Worm (Caenorhabditis elegans) whole organism, L3 larva: ENCODE data around the gene Y40C5A.4.
A peak's percentile ranks its signal among the peaks of the same experiment; 100 is the strongest.

Experiments used
- R02D3.7 ChIP-seq: fragments of 150-350 bp; optimal IDR thresholded peaks from 2 replicates; lab custom pipeline; 2014; ENCODE audit warnings: missing biosample characterization, missing genetic modification characterization
- ZK546.5 ChIP-seq: sonication (generic microtip); optimal IDR thresholded peaks from 2 replicates; lab custom pipeline; 2017; ENCODE audit warnings: missing biosample characterization, missing genetic modification characterization
- aly-2 ChIP-seq: fragments of 150-350 bp; optimal IDR thresholded peaks from 2 replicates; lab custom pipeline; 2014; ENCODE audit warnings: missing biosample characterization, missing genetic modification characterization
- ama-1 ChIP-seq: fragments of 150-350 bp; optimal IDR thresholded peaks from 2 replicates; lab custom pipeline; 2018
- ceh-16 ChIP-seq: sonication (generic microtip); optimal IDR thresholded peaks from 2 replicates; lab custom pipeline; 2017; ENCODE audit warnings: missing biosample characterization, missing genetic modification characterization
- ceh-28 ChIP-seq: fragments of 150-350 bp; optimal IDR thresholded peaks from 2 replicates; lab custom pipeline; 2014; ENCODE audit warnings: missing biosample characterization, missing genetic modification reagents, missing genetic modification characterization
- ceh-82 ChIP-seq: fragments of 150-350 bp; optimal IDR thresholded peaks from 2 replicates; lab custom pipeline; 2014; ENCODE audit warnings: missing biosample characterization, missing genetic modification characterization
- ceh-9 ChIP-seq: sonication (generic microtip); optimal IDR thresholded peaks from 2 replicates; lab custom pipeline; 2018; ENCODE audit warnings: missing biosample characterization, missing genetic modification characterization
- daf-12 ChIP-seq: fragments of 150-350 bp; optimal IDR thresholded peaks from 2 replicates; lab custom pipeline; 2014; ENCODE audit warnings: missing biosample characterization, missing genetic modification reagents, missing genetic modification characterization
- egl-27 ChIP-seq: sonication (generic microtip); optimal IDR thresholded peaks from 4 replicates; lab custom pipeline; 2017; ENCODE audit warnings: missing biosample characterization, missing genetic modification reagents, missing genetic modification characterization
- egl-5 ChIP-seq: fragments of 150-350 bp; optimal IDR thresholded peaks from 2 replicates; lab custom pipeline; 2017; ENCODE audit warnings: missing biosample characterization, missing genetic modification reagents, missing genetic modification characterization, inconsistent platforms
- elt-1 ChIP-seq: fragments of 150-350 bp; optimal IDR thresholded peaks from 2 replicates; lab custom pipeline; 2014; ENCODE audit warnings: missing biosample characterization, missing genetic modification characterization
- elt-2 ChIP-seq: sonication (generic microtip); optimal IDR thresholded peaks from 2 replicates; lab custom pipeline; 2016; ENCODE audit warnings: missing genetic modification reagents, mild to moderate bottlenecking, missing genetic modification characterization, missing compliant biosample characterization
- elt-3 ChIP-seq, 3 experiments: fragments of 150-350 bp in 1 of 3; sonication (generic microtip) in 2 of 3; optimal IDR thresholded peaks; 2 replicates in 2 of 3; 4 replicates in 1 of 3; lab custom pipeline; 2014 to 2017; ENCODE audit warnings: missing biosample characterization in 3 of 3, missing genetic modification characterization in 3 of 3
- eor-1 ChIP-seq, 2 experiments: fragments of 150-350 bp; optimal IDR thresholded peaks; 2 replicates each; lab custom pipeline; 2014 to 2018; ENCODE audit warnings: missing biosample characterization in 2 of 2, missing genetic modification characterization in 2 of 2
- jun-1 ChIP-seq: fragments of 150-350 bp; optimal IDR thresholded peaks from 2 replicates; lab custom pipeline; 2014; ENCODE audit warnings: missing biosample characterization, missing genetic modification reagents, missing genetic modification characterization
- lin-39 ChIP-seq: fragments of 150-350 bp; optimal IDR thresholded peaks from 2 replicates; lab custom pipeline; 2018; ENCODE audit warnings: missing biosample characterization, missing genetic modification reagents, missing genetic modification characterization
- lsy-12 ChIP-seq: sonication (generic microtip); optimal IDR thresholded peaks from 2 replicates; lab custom pipeline; 2016; ENCODE audit warnings: mild to moderate bottlenecking, missing genetic modification characterization, missing compliant biosample characterization
- mdl-1 ChIP-seq: fragments of 150-350 bp; optimal IDR thresholded peaks from 2 replicates; lab custom pipeline; 2014; ENCODE audit warnings: missing biosample characterization, missing genetic modification characterization
- mml-1 ChIP-seq: fragments of 150-350 bp; sonication (generic microtip); optimal IDR thresholded peaks from 3 replicates; lab custom pipeline; 2014; ENCODE audit warnings: missing biosample characterization, missing genetic modification characterization
- nfya-1 ChIP-seq: sonication (generic microtip); optimal IDR thresholded peaks from 2 replicates; lab custom pipeline; 2017; ENCODE audit warnings: missing genetic modification characterization, mild to moderate bottlenecking, missing compliant biosample characterization, antibody characterized with exemption, moderate library complexity; ENCODE audit not compliant: insufficient read depth
- nhr-12 ChIP-seq: fragments of 150-350 bp; optimal IDR thresholded peaks from 2 replicates; lab custom pipeline; 2014; ENCODE audit warnings: missing biosample characterization, missing genetic modification characterization
- nhr-237 ChIP-seq: fragments of 150-350 bp; optimal IDR thresholded peaks from 2 replicates; lab custom pipeline; 2014; ENCODE audit warnings: missing biosample characterization, missing genetic modification characterization
- nhr-25 ChIP-seq: sonication (generic microtip); optimal IDR thresholded peaks from 2 replicates; lab custom pipeline; 2017; ENCODE audit warnings: missing biosample characterization, missing genetic modification characterization
- nhr-43 ChIP-seq: sonication (generic microtip); optimal IDR thresholded peaks from 2 replicates; lab custom pipeline; 2016; ENCODE audit warnings: mild to moderate bottlenecking, missing genetic modification characterization, missing compliant biosample characterization; ENCODE audit not compliant: poor library complexity, severe bottlenecking
- nhr-76 ChIP-seq: fragments of 150-350 bp; sonication (generic microtip); optimal IDR thresholded peaks from 5 replicates; lab custom pipeline; 2014; ENCODE audit warnings: missing biosample characterization, missing genetic modification characterization
- pha-4 ChIP-seq: fragments of 150-350 bp; optimal IDR thresholded peaks from 2 replicates; lab custom pipeline; 2014; ENCODE audit warnings: missing biosample characterization, missing genetic modification reagents, missing genetic modification characterization
- pqm-1 ChIP-seq: fragments of 150-350 bp; optimal IDR thresholded peaks from 2 replicates; lab custom pipeline; 2017; ENCODE audit warnings: missing biosample characterization, missing genetic modification characterization, inconsistent platforms
- sea-2 ChIP-seq: fragments of 150-350 bp; sonication (generic microtip); optimal IDR thresholded peaks from 4 replicates; lab custom pipeline; 2014; ENCODE audit warnings: missing biosample characterization, missing genetic modification reagents, missing genetic modification characterization
- tbx-2 ChIP-seq: sonication (generic microtip); optimal IDR thresholded peaks from 2 replicates; lab custom pipeline; 2016; ENCODE audit warnings: mild to moderate bottlenecking, missing genetic modification characterization, missing compliant biosample characterization
- unc-39 ChIP-seq: sonication (generic microtip); optimal IDR thresholded peaks from 4 replicates; lab custom pipeline; 2017; ENCODE audit warnings: missing biosample characterization, missing genetic modification characterization
- unc-62 ChIP-seq: fragments of 150-350 bp; sonication (generic microtip); optimal IDR thresholded peaks from 4 replicates; lab custom pipeline; 2014; ENCODE audit warnings: missing biosample characterization, missing genetic modification reagents, missing genetic modification characterization
- zag-1 ChIP-seq: fragments of 150-350 bp; optimal IDR thresholded peaks from 2 replicates; lab custom pipeline; 2014; ENCODE audit warnings: missing biosample characterization, missing genetic modification characterization
- ztf-11 ChIP-seq: fragments of 150-350 bp; optimal IDR thresholded peaks from 2 replicates; lab custom pipeline; 2014; ENCODE audit warnings: missing biosample characterization, missing genetic modification characterization
- ztf-4 ChIP-seq: fragments of 150-350 bp; optimal IDR thresholded peaks from 2 replicates; lab custom pipeline; 2014; ENCODE audit warnings: missing biosample characterization, missing genetic modification characterization

The Y40C5A.4 gene

ce11 chrIV:7313962-7314361 is 50.9 kb downstream of the Y40C5A.4 start (continued):
- no peak for TF ChIP-seq daf-12 (tag; lab: Kevin White, UChicago)
- TF ChIP-seq pqm-1, result peak; percentile 27
- peak; percentile 77 for TF ChIP-seq nfya-1 (tag; lab: Kevin White, UChicago)
- TF ChIP-seq lin-39 (tag; lab: Kevin White, UChicago), result peak; percentile 38
- no peak for TF ChIP-seq ceh-16 (tag; lab: Kevin White, UChicago)
- TF ChIP-seq sea-2, result no peak
- no peak for TF ChIP-seq ceh-82 (tag; lab: Kevin White, UChicago)
- no peak for TF ChIP-seq ztf-11 (tag; lab: Kevin White, UChicago)
- no peak for TF ChIP-seq mml-1 (tag; lab: Kevin White, UChicago)
- TF ChIP-seq, all 47 proteins: peak for 15

ce11 chrIV:7313397-7313910 is 51.5 kb downstream of the Y40C5A.4 start, which contains the start of gene rps-8:
rps-8 (minus strand) TSS chrIV:7313860.
- TF ChIP-seq mdl-1 (tag; lab: Kevin White, UChicago) (no peak), aly-2 (tag; lab: Kevin White, UChicago) (no peak), sea-2 (no peak), unc-62 (GFP tag; lab: Kevin White, UChicago) (no peak), elt-2 (tag; lab: Kevin White, UChicago) (no peak), elt-3 (tag; optimal IDR thresholded peaks at IDR 0.05; lab: Kevin White, UChicago) (no peak), eor-1 (tag; optimal IDR thresholded peaks at IDR 0.05; lab: Kevin White, UChicago) (no peak), nhr-237 (tag; lab: Kevin White, UChicago) (no peak), nfya-1 (tag; lab: Kevin White, UChicago) (no peak), mml-1 (tag; lab: Kevin White, UChicago) (no peak), nhr-25 (no peak)

- TF ChIP-seq daf-12 (tag; lab: Kevin White, UChicago) (no peak), nhr-237 (tag; lab: Kevin White, UChicago) (no peak), nhr-76 (no peak), R02D3.7 (tag; lab: Kevin White, UChicago) (no peak), nhr-43 (tag; lab: Kevin White, UChicago) (no peak), ztf-4 (tag; lab: Kevin White, UChicago) (no peak), unc-39 (tag; lab: Kevin White, UChicago) (no peak), sea-2 (no peak), egl-27 (tag; lab: Kevin White, UChicago) (no peak), ceh-28 (no peak), lsy-12 (no peak), ZK546.5 (tag; lab: Kevin White, UChicago) (no peak)
These were observed 52.2 kb downstream of the Y40C5A.4 start for ce11 chrIV:7312620-7313194.

ce11 chrIV:7310842-7311241 is 54.1 kb downstream of the Y40C5A.4 start:
- TF ChIP-seq nhr-25 (no peak), pha-4 (tag; lab: Kevin White, UChicago) (no peak), jun-1 (no peak), ama-1 (lab: Kevin White, UChicago) (peak; percentile 17), mdl-1 (tag; lab: Kevin White, UChicago) (no peak), egl-5 (tag; lab: Kevin White, UChicago) (no peak), lin-39 (tag; lab: Kevin White, UChicago) (no peak)

- TF ChIP-seq nhr-12 (tag; lab: Kevin White, UChicago), result no peak
- TF ChIP-seq zag-1, result no peak
- no peak for TF ChIP-seq ceh-9 (tag; lab: Kevin White, UChicago)
- no peak for TF ChIP-seq elt-1 (tag; lab: Kevin White, UChicago)
- no peak for TF ChIP-seq nhr-237 (tag; lab: Kevin White, UChicago)
- no peak for TF ChIP-seq nhr-76
- TF ChIP-seq R02D3.7 (tag; lab: Kevin White, UChicago), result no peak
- TF ChIP-seq ceh-28, result no peak
- TF ChIP-seq tbx-2 (tag; lab: Kevin White, UChicago), result no peak
- TF ChIP-seq, all 47 proteins: peak for 0
These were observed 54.5 kb downstream of the Y40C5A.4 start, which contains the start of gene grl-4 for ce11 chrIV:7310410-7310809. grl-4 (minus strand) TSS chrIV:7310760.
